Worm (Caenorhabditis elegans): ENCODE measurements around the gene K10H10.12.

- TF ChIP-seq unc-62 (GFP tag; optimal IDR thresholded peaks at IDR 0.05) = no peak
- no peak for TF ChIP-seq bed-3 (GFP tag; optimal IDR thresholded peaks at IDR 0.05)
- no peak for TF ChIP-seq pha-4 (tag; optimal IDR thresholded peaks at IDR 0.05)
- TF ChIP-seq ztf-11 (tag; optimal IDR thresholded peaks at IDR 0.05) = no peak
Observed at ce11 chrII:14501447-14501846, 4.7 kb downstream of the K10H10.12 start, which contains the start of gene K10H10.5.

All from whole organism, mixed stage, embryonic.